Worm (Caenorhabditis elegans): ENCODE results near the gene C14E2.11.

Gene C14E2.11

DNA sequence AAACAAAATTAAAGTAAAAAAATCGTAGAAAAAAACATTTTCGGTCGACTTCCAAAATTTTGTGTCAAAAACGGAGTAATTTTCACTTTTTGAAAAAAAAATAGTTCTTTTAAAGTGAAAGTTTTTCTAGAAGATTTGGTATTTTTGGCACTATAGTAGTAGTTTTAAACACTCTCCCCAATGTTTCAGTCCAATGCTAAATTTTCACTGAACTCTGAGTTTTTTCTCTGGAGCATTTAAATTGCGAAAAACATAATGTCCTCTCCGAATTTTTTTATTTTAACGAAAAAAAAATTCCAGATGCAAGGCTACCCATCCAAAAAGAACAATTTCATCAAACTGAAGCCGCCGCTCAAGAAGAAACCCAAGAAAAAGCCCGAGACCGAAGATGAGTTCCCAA, 14.8 kb downstream of the C14E2.11 start, which contains the start of gene C14E2.7:
Gene C14E2.7, plus strand, starts transcription at position 301 of the 400 bp plus-strand sequence.
- TF ChIP-seq madf-2 (tag; optimal IDR thresholded peaks at IDR 0.05) (no peak), ref-2 (tag; optimal IDR thresholded peaks at IDR 0.05) (no peak)

DNA sequence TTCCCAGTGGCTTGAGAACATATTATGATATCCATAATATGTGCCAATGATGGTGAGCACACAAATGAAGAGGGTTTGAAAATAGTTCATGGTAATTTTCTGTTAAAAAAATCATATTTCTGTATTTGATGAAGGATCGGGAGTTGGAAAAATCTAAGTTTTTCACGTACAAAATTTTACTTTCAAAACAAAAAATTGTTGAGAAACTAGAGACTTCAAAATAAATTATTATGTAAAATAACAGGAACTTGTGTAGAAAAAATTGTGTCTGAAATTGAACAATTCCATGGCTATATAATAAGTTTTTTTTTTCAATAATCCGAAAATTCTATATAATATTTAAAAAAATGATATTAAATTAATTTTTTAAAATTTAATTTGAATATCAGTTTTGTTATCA, 20.0 kb downstream of the C14E2.11 start, which contains the start of gene C14E2.4:
Gene C14E2.4, minus strand, starts transcription at position 101 of the 400 bp plus-strand sequence.
- TF ChIP-seq sox-4 (tag; optimal IDR thresholded peaks at IDR 0.05) = no peak

DNA sequence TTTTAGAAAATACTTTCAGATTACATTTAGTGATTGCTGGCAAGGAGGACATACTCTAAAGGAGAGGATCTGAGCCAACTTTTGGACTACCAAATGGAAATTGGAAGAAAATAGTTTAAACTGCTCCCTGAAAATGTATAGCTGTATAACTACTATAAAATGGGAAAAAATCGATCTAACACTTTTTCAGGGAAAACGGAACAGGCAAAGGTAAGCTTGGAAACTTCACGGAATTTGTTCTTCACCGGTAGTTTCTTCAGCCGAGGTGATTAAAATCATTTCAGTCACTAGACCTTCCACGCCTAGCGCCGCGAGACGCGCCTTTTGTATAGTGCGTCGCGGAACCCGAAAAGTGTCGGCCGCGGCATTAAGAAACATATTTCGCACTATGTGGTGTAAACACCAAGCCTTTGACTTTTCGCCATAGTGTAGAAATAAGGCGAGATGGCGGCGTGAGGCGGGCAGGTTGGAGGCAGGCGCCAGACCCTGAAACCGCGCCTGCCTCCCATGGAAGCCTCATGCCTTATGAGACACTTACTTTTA, 24.1 kb downstream of the C14E2.11 start, which contains the start of gene C14E2.5:
Gene C14E2.5, minus strand, starts transcription at position 51 of the 543 bp plus-strand sequence.
- TF ChIP-seq ceh-22 (tag; optimal IDR thresholded peaks at IDR 0.05) = no peak
- TF ChIP-seq C08G9.2 (tag; optimal IDR thresholded peaks at IDR 0.05) = no peak
- TF ChIP-seq zip-5 (tag; optimal IDR thresholded peaks at IDR 0.05) = no peak
- TF ChIP-seq nhr-11 (tag; optimal IDR thresholded peaks at IDR 0.05) = no peak
- no peak for TF ChIP-seq unc-86 (tag; optimal IDR thresholded peaks at IDR 0.05)
- no peak for TF ChIP-seq npax-4 (tag; optimal IDR thresholded peaks at IDR 0.05)
- TF ChIP-seq pha-4 (tag; optimal IDR thresholded peaks at IDR 0.05) = no peak
- no peak for TF ChIP-seq K02D7.2 (tag; optimal IDR thresholded peaks at IDR 0.05)
- no peak for TF ChIP-seq nfya-1 (tag; optimal IDR thresholded peaks at IDR 0.05)
- TF ChIP-seq ceh-24 (tag; optimal IDR thresholded peaks at IDR 0.05) = no peak
- no peak for TF ChIP-seq pros-1 (tag; optimal IDR thresholded peaks at IDR 0.05)
- TF ChIP-seq mec-3 (tag; optimal IDR thresholded peaks at IDR 0.05; ENCODE audit: borderline replicate concordance) = no peak

DNA sequence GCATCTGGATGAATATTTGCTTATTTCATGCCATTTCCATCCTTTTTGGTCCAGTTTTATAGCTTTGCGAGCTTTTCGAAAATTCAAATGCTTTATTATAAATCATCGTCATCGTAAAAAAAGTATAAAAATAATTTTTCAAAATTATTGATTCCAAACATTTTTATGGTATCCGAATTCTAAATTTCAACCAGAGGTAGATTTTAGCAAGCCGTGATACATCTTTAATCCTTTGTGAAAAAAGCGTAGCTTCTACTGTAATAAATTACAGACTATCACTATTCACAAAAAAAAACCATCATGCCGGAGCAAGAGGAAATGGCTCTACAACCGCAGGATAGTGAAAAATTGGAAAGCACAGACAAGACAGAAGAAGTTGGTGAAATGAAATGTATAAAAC, 24.9 kb downstream of the C14E2.11 start, which contains the start of gene C14E2.1:
Gene C14E2.1, plus strand, starts transcription at position 301 of the 400 bp plus-strand sequence.
- TF ChIP-seq elt-4 (tag; optimal IDR thresholded peaks at IDR 0.05) (no peak), dve-1 (tag; optimal IDR thresholded peaks at IDR 0.05) (no peak), C38D4.7 (GFP tag; optimal IDR thresholded peaks at IDR 0.05) (no peak), pros-1 (tag; optimal IDR thresholded peaks at IDR 0.05) (no peak), K02D7.2 (tag; optimal IDR thresholded peaks at IDR 0.05) (no peak), ama-1 (optimal IDR thresholded peaks at IDR 0.05) (no peak), ceh-48 (tag; optimal IDR thresholded peaks at IDR 0.05) (no peak), hlh-30 (tag; optimal IDR thresholded peaks at IDR 0.05; ENCODE audit: insufficient read depth) (no peak), sox-2 (GFP tag; IDR thresholded peaks at IDR 0.05) (no peak), ceh-9 (tag; optimal IDR thresholded peaks at IDR 0.05) (no peak), unc-3 (GFP tag; conservative IDR thresholded peaks at IDR 0.05) (no peak), unc-3 (tag; optimal IDR thresholded peaks at IDR 0.05) (no peak), pqm-1 (tag; optimal IDR thresholded peaks at IDR 0.05) (no peak), ceh-14 (tag; optimal IDR thresholded peaks at IDR 0.05) (no peak), lin-11 (tag; optimal IDR thresholded peaks at IDR 0.05) (no peak), pax-1 (tag; optimal IDR thresholded peaks at IDR 0.05) (no peak), T23F11.4 (GFP tag; optimal IDR thresholded peaks at IDR 0.05) (no peak), tbx-2 (tag; optimal IDR thresholded peaks at IDR 0.05) (no peak), pha-2 (tag; optimal IDR thresholded peaks at IDR 0.05) (no peak), hlh-15 (tag; optimal IDR thresholded peaks at IDR 0.05) (no peak), pat-9 (tag; optimal IDR thresholded peaks at IDR 0.05) (no peak)

DNA sequence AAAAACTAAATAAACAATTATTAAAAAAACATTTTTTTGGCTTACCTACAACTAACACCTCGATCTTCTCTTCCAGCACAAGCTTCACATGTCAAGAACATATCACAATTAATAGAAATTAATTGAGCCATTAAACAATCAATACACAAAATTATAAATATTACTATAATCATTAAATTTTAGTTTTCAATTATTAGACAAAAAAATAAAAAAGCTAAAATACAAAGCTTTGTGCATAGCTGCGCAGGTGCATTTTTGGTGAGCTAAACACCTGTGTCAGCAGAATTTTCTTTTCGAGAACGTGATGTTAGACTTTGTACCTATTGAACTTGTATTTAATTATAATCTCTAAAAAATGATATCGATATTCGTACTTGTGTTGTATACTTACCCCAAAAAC, 28.7 kb downstream of the C14E2.11 start, which contains the start of gene C14E2.6:
Gene C14E2.6, minus strand, starts transcription at position 101 of the 400 bp plus-strand sequence.
- TF ChIP-seq hlh-15 (tag; optimal IDR thresholded peaks at IDR 0.05) = no peak
- TF ChIP-seq unc-3 (GFP tag; conservative IDR thresholded peaks at IDR 0.05) = no peak
- TF ChIP-seq unc-3 (tag; optimal IDR thresholded peaks at IDR 0.05) = no peak
- no peak for TF ChIP-seq gmeb-2 (tag; optimal IDR thresholded peaks at IDR 0.05)
- no peak for TF ChIP-seq pag-3 (tag; optimal IDR thresholded peaks at IDR 0.05; ENCODE audit: borderline replicate concordance)
- TF ChIP-seq fkh-10 (GFP tag; optimal IDR thresholded peaks at IDR 0.05) = no peak
- TF ChIP-seq unc-86 (tag; optimal IDR thresholded peaks at IDR 0.05) = no peak
- TF ChIP-seq madf-2 (tag; optimal IDR thresholded peaks at IDR 0.05) = no peak
- no peak for TF ChIP-seq ceh-45 (GFP tag; IDR thresholded peaks at IDR 0.05)
- no peak for TF ChIP-seq ceh-9 (tag; optimal IDR thresholded peaks at IDR 0.05)
- TF ChIP-seq ceh-14 (tag; optimal IDR thresholded peaks at IDR 0.05) = no peak
- no peak for TF ChIP-seq ceh-6 (GFP tag; optimal IDR thresholded peaks at IDR 0.05)
- TF ChIP-seq pha-4 (tag; optimal IDR thresholded peaks at IDR 0.05) = no peak
- TF ChIP-seq ceh-2 (tag; optimal IDR thresholded peaks at IDR 0.05) = no peak
- no peak for TF ChIP-seq dmd-4 (tag; optimal IDR thresholded peaks at IDR 0.05; ENCODE audit: borderline replicate concordance)
- TF ChIP-seq fkh-6 (tag; optimal IDR thresholded peaks at IDR 0.05) = no peak
